Fruit fly (Drosophila melanogaster) whole organism, embryonic: ENCODE data around the gene ldbr.
A peak's percentile ranks its signal among the peaks of the same experiment; 100 is the strongest.

Source experiments
- Abd-B ChIP-seq: fragments of 200-800 bp; sonication (Bioruptor generic); optimal IDR thresholded peaks from 2 replicates; lab custom pipeline; 2018; ENCODE audit warnings: missing biosample characterization, mild to moderate bottlenecking, missing genetic modification characterization, moderate library complexity
- Atf-2 ChIP-seq: fragments of 200-800 bp; sonication (Bioruptor generic); optimal IDR thresholded peaks from 2 replicates; lab custom pipeline; 2016; ENCODE audit warnings: missing biosample characterization, missing genetic modification characterization
- CG11085 ChIP-seq: fragments of 200-800 bp; sonication (Bioruptor generic); IDR thresholded peaks from 2 replicates; pipeline ENCODE4 v1.3.6; 2022; ENCODE audit warnings: missing biosample characterization, missing genetic modification characterization
- CG12219 ChIP-seq: fragments of 200-800 bp; sonication (Bioruptor generic); optimal IDR thresholded peaks from 3 replicates; lab custom pipeline; 2018; ENCODE audit warnings: missing biosample characterization, mild to moderate bottlenecking, missing genetic modification characterization
- CG13424 ChIP-seq: fragments of 200-800 bp; sonication (Bioruptor generic); optimal IDR thresholded peaks from 2 replicates; lab custom pipeline; 2019; ENCODE audit warnings: missing biosample characterization, mild to moderate bottlenecking, missing genetic modification characterization, moderate library complexity
- CG14710 ChIP-seq: fragments of 200-800 bp; sonication (Bioruptor generic); optimal IDR thresholded peaks from 3 replicates; lab custom pipeline; 2019; ENCODE audit warnings: missing biosample characterization, mild to moderate bottlenecking, missing genetic modification characterization, moderate library complexity
- CG16813 ChIP-seq: fragments of 200-800 bp; sonication (Bioruptor generic); IDR thresholded peaks from 3 replicates; pipeline ENCODE4 v1.3.6; 2022; ENCODE audit warnings: missing biosample characterization, missing genetic modification characterization; ENCODE audit not compliant: partially characterized antibody
- CG17186 ChIP-seq: fragments of 200-800 bp; sonication (Bioruptor generic); optimal IDR thresholded peaks from 3 replicates; lab custom pipeline; 2017; ENCODE audit warnings: missing biosample characterization, missing genetic modification reagents, missing genetic modification characterization
- CG18619 ChIP-seq: fragments of 200-800 bp; sonication (Bioruptor generic); optimal IDR thresholded peaks from 3 replicates; lab custom pipeline; 2017; ENCODE audit warnings: missing biosample characterization, mild to moderate bottlenecking, missing genetic modification characterization
- CG2116 ChIP-seq: fragments of 200-800 bp; sonication (Bioruptor generic); optimal IDR thresholded peaks from 3 replicates; lab custom pipeline; 2018; ENCODE audit warnings: missing biosample characterization, mild to moderate bottlenecking, missing genetic modification characterization
- CG30020 ChIP-seq: fragments of 200-800 bp; optimal IDR thresholded peaks from 2 replicates; lab custom pipeline; 2019; ENCODE audit warnings: missing biosample characterization, mild to moderate bottlenecking, missing genetic modification characterization, moderate library complexity
- CG34224 ChIP-seq: fragments of 200-800 bp; sonication (Bioruptor generic); IDR thresholded peaks from 3 replicates; pipeline ENCODE4 v1.3.6; 2022; ENCODE audit warnings: missing biosample characterization, missing genetic modification characterization; ENCODE audit not compliant: partially characterized antibody
- CG34376 ChIP-seq: fragments of 200-800 bp; sonication (Bioruptor generic); optimal IDR thresholded peaks from 2 replicates; lab custom pipeline; 2018; ENCODE audit warnings: missing biosample characterization, mild to moderate bottlenecking, missing genetic modification characterization
- CG3726 ChIP-seq: fragments of 200-800 bp; sonication (Bioruptor generic); IDR thresholded peaks from 3 replicates; pipeline ENCODE4, ENCODE4 v1.3.6; 2022; ENCODE audit warnings: missing biosample characterization, missing genetic modification characterization
- CG3838 ChIP-seq: fragments of 200-800 bp; sonication (Bioruptor generic); optimal IDR thresholded peaks from 3 replicates; lab custom pipeline; 2016; ENCODE audit warnings: missing biosample characterization, missing genetic modification characterization
- CG4328 ChIP-seq: fragments of 200-800 bp; sonication (Bioruptor generic); optimal IDR thresholded peaks from 3 replicates; lab custom pipeline; 2017; ENCODE audit warnings: missing biosample characterization, missing genetic modification reagents, missing genetic modification characterization
- CG4360 ChIP-seq: fragments of 200-800 bp; sonication (Bioruptor generic); IDR thresholded peaks from 2 replicates; pipeline ENCODE4 v1.3.6; 2022; ENCODE audit warnings: missing biosample characterization, missing genetic modification characterization
- CG4707 ChIP-seq: fragments of 200-800 bp; sonication (Bioruptor generic); optimal IDR thresholded peaks from 2 replicates; lab custom pipeline; 2018; ENCODE audit warnings: missing biosample characterization, mild to moderate bottlenecking, missing genetic modification characterization, moderate library complexity
- CG5953 ChIP-seq: fragments of 200-800 bp; sonication (Bioruptor generic); IDR thresholded peaks from 2 replicates; pipeline ENCODE4 v1.3.6; 2022; ENCODE audit warnings: missing biosample characterization, missing genetic modification characterization
- CG6854 ChIP-seq: fragments of 200-800 bp; sonication (Bioruptor generic); optimal IDR thresholded peaks from 3 replicates; lab custom pipeline; 2017; ENCODE audit warnings: missing biosample characterization, mild to moderate bottlenecking, missing genetic modification characterization
- CG8924 ChIP-seq: fragments of 200-800 bp; optimal IDR thresholded peaks from 3 replicates; lab custom pipeline; 2019; ENCODE audit warnings: missing biosample characterization, mild to moderate bottlenecking, missing genetic modification characterization, moderate library complexity
- CrebB ChIP-seq: fragments of 200-800 bp; sonication (Bioruptor generic); optimal IDR thresholded peaks from 3 replicates; lab custom pipeline; 2018; ENCODE audit warnings: missing biosample characterization, mild to moderate bottlenecking, missing genetic modification characterization
- D19B ChIP-seq: fragments of 200-800 bp; sonication (Bioruptor generic); optimal IDR thresholded peaks from 2 replicates; lab custom pipeline; 2017; ENCODE audit warnings: missing biosample characterization, mild to moderate bottlenecking, missing genetic modification characterization
- Dek ChIP-seq: fragments of 200-800 bp; sonication (Bioruptor generic); optimal IDR thresholded peaks from 3 replicates; lab custom pipeline; 2019; ENCODE audit warnings: missing biosample characterization, mild to moderate bottlenecking, missing genetic modification characterization, moderate library complexity
- Dp ChIP-seq: fragments of 200-800 bp; sonication (Bioruptor generic); optimal IDR thresholded peaks from 2 replicates; lab custom pipeline; 2018; ENCODE audit warnings: missing biosample characterization, mild to moderate bottlenecking, missing genetic modification characterization, moderate library complexity
- Drgx ChIP-seq: fragments of 200-800 bp; sonication (Bioruptor generic); IDR thresholded peaks from 2 replicates; pipeline ENCODE4 v1.3.6; 2022; ENCODE audit warnings: missing biosample characterization, missing genetic modification characterization
- Fer3 ChIP-seq: fragments of 200-800 bp; sonication (Bioruptor generic); optimal IDR thresholded peaks from 2 replicates; lab custom pipeline; 2018; ENCODE audit warnings: missing biosample characterization, mild to moderate bottlenecking, missing genetic modification characterization, moderate library complexity
- HmgD ChIP-seq: fragments of 200-800 bp; sonication (Bioruptor generic); optimal IDR thresholded peaks from 3 replicates; lab custom pipeline; 2016; ENCODE audit warnings: missing biosample characterization, missing genetic modification characterization
- Hr3 ChIP-seq: fragments of 200-800 bp; sonication (Bioruptor generic); optimal IDR thresholded peaks from 3 replicates; lab custom pipeline; 2016; ENCODE audit warnings: missing biosample characterization, missing genetic modification characterization
- Lhr ChIP-seq: fragments of 200-800 bp; sonication (Bioruptor generic); optimal IDR thresholded peaks from 3 replicates; lab custom pipeline; 2017; ENCODE audit warnings: mild to moderate bottlenecking, missing biosample characterization, missing genetic modification reagents, missing genetic modification characterization
- Meics ChIP-seq: fragments of 200-800 bp; sonication (Bioruptor generic); optimal IDR thresholded peaks from 2 replicates; lab custom pipeline; 2017; ENCODE audit warnings: missing biosample characterization, mild to moderate bottlenecking, missing genetic modification characterization
- NC2β ChIP-seq: fragments of 200-800 bp; sonication (Bioruptor generic); optimal IDR thresholded peaks from 2 replicates; lab custom pipeline; 2016; ENCODE audit warnings: missing biosample characterization, missing genetic modification characterization
- Nf-YB ChIP-seq: fragments of 200-800 bp; sonication (Bioruptor generic); optimal IDR thresholded peaks from 3 replicates; lab custom pipeline; 2019; ENCODE audit warnings: missing biosample characterization, mild to moderate bottlenecking, missing genetic modification characterization, moderate library complexity
- Oaz ChIP-seq: fragments of 200-800 bp; sonication (Bioruptor generic); IDR thresholded peaks from 2 replicates; pipeline ENCODE4 v1.3.6; 2022; ENCODE audit warnings: missing biosample characterization, missing genetic modification characterization
- Rx ChIP-seq: fragments of 200-800 bp; sonication (Bioruptor generic); IDR thresholded peaks from 2 replicates; pipeline ENCODE4 v1.3.6; 2022; ENCODE audit warnings: missing biosample characterization, missing genetic modification characterization
- Sox102F ChIP-seq: fragments of 200-800 bp; sonication (Bioruptor generic); optimal IDR thresholded peaks from 2 replicates; lab custom pipeline; 2018; ENCODE audit warnings: missing biosample characterization, mild to moderate bottlenecking, missing genetic modification characterization, moderate library complexity
- Ssrp ChIP-seq: fragments of 200-800 bp; sonication (Bioruptor generic); optimal IDR thresholded peaks from 2 replicates; lab custom pipeline; 2018; ENCODE audit warnings: missing biosample characterization, mild to moderate bottlenecking, missing genetic modification characterization, moderate library complexity
- Stat92E ChIP-seq, 3 experiments: fragments of >200 bp in 2 of 3; fragments of 200-800 bp in 1 of 3; sonication (Bioruptor generic) in 1 of 3; optimal IDR thresholded peaks; 2 replicates each; lab custom pipeline; 2017 to 2019; ENCODE audit warnings: missing biosample characterization in 3 of 3, missing genetic modification characterization in 3 of 3, mild to moderate bottlenecking in 1 of 3, moderate library complexity in 1 of 3
- amos ChIP-seq: fragments of 200-800 bp; sonication (Bioruptor generic); IDR thresholded peaks from 2 replicates; pipeline ENCODE4 v1.3.6; 2022; ENCODE audit warnings: missing biosample characterization, missing genetic modification characterization; ENCODE audit not compliant: partially characterized antibody
- ap ChIP-seq: fragments of 200-800 bp; sonication (Bioruptor generic); IDR thresholded peaks from 2 replicates; pipeline ENCODE4 v1.3.6; 2022; ENCODE audit warnings: missing biosample characterization, missing genetic modification characterization
- crp ChIP-seq, 2 experiments: fragments of 200-800 bp; sonication (Bioruptor generic); optimal IDR thresholded peaks; 2 replicates in 1 of 2; 3 replicates in 1 of 2; lab custom pipeline; 2017; ENCODE audit warnings: missing biosample characterization in 2 of 2, missing genetic modification characterization in 2 of 2, mild to moderate bottlenecking in 1 of 2, moderate library complexity in 1 of 2
- dm ChIP-seq: fragments of 200-800 bp; sonication (Bioruptor generic); optimal IDR thresholded peaks from 3 replicates; lab custom pipeline; 2016; ENCODE audit warnings: missing biosample characterization, missing genetic modification characterization
- fd3F ChIP-seq: fragments of 200-800 bp; sonication (Bioruptor generic); optimal IDR thresholded peaks from 2 replicates; lab custom pipeline; 2018; ENCODE audit warnings: missing biosample characterization, mild to moderate bottlenecking, missing genetic modification characterization, moderate library complexity
- gsb ChIP-seq: fragments of 200-800 bp; sonication (Bioruptor generic); IDR thresholded peaks from 2 replicates; pipeline ENCODE4 v1.3.6; 2022; ENCODE audit warnings: missing biosample characterization, missing genetic modification characterization
- her ChIP-seq: fragments of 200-800 bp; sonication (Bioruptor generic); optimal IDR thresholded peaks from 2 replicates; lab custom pipeline; 2016; ENCODE audit warnings: missing biosample characterization, missing genetic modification characterization
- seq ChIP-seq: fragments of 200-800 bp; sonication (Bioruptor generic); IDR thresholded peaks from 2 replicates; pipeline ENCODE4 v1.3.6; 2022; ENCODE audit warnings: missing biosample characterization, missing genetic modification characterization
- stwl ChIP-seq: fragments of 200-800 bp; sonication (Bioruptor generic); optimal IDR thresholded peaks from 3 replicates; lab custom pipeline; 2018; ENCODE audit warnings: missing biosample characterization, mild to moderate bottlenecking, missing genetic modification characterization, moderate library complexity
- sug ChIP-seq: fragments of 200-800 bp; optimal IDR thresholded peaks from 2 replicates; lab custom pipeline; 2019; ENCODE audit warnings: missing biosample characterization, mild to moderate bottlenecking, missing genetic modification characterization, moderate library complexity
- tup ChIP-seq: fragments of 200-800 bp; sonication (Bioruptor generic); optimal IDR thresholded peaks from 2 replicates; lab custom pipeline; 2016; ENCODE audit warnings: missing biosample characterization, mild to moderate bottlenecking, missing genetic modification characterization, moderate library complexity
- wek ChIP-seq: fragments of 200-800 bp; sonication (Bioruptor generic); optimal IDR thresholded peaks from 3 replicates; lab custom pipeline; 2018; ENCODE audit warnings: missing biosample characterization, mild to moderate bottlenecking, missing genetic modification characterization, moderate library complexity

The ldbr gene

dm6 chr3L:8072720-8073119, 48.9 kb upstream of the ldbr start (continued):
- TF ChIP-seq CG34224 (no peak), Dek (tag; lab: Kevin White, UChicago) (no peak), amos (GFP tag; lab: Robert Waterston, UW) (no peak), CG34376 (peak; percentile 25), Nf-YB (GFP tag; lab: Kevin White, UChicago) (no peak), CG12219 (GFP tag; lab: Kevin White, UChicago) (no peak), Abd-B (peak; percentile 63), CG8924 (tag; lab: Kevin White, UChicago) (peak; percentile 12), ap (GFP tag; lab: Robert Waterston, UW) (peak; percentile 50; the same call in 1 of the 2 replicates), her (GFP tag; lab: Kevin White, UChicago) (no peak), seq (peak; percentile 36; the same call in 1 of the 2 replicates), HmgD (GFP tag; lab: Kevin White, UChicago) (no peak), Stat92E (GFP tag; optimal IDR thresholded peaks at IDR 0.05; lab: Kevin White, UChicago) (no peak), stwl (tag; lab: Kevin White, UChicago) (no peak), CG11085 (peak; percentile 47; the same call in 1 of the 2 replicates), sug (tag; lab: Kevin White, UChicago) (no peak), CG3838 (no peak), CrebB (no peak), CG6854 (peak; percentile 12), tup (GFP tag; lab: Kevin White, UChicago) (no peak), CG2116 (GFP tag; lab: Kevin White, UChicago) (no peak), Lhr (GFP tag; lab: Kevin White, UChicago) (no peak), wek (GFP tag; lab: Kevin White, UChicago) (no peak), Dp (GFP tag; lab: Kevin White, UChicago) (no peak), gsb (peak; percentile 51; the same call in 1 of the 2 replicates), Drgx (GFP tag; lab: Robert Waterston, UW) (peak; percentile 75), Hr3 (GFP tag; lab: Kevin White, UChicago) (peak; percentile 10), NC2β (GFP tag; lab: Kevin White, UChicago) (no peak), CG30020 (tag; lab: Kevin White, UChicago) (no peak), CG16813 (GFP tag; lab: Robert Waterston, UW) (no peak), CG18619 (GFP tag; lab: Kevin White, UChicago) (peak; percentile 40), CG13424 (tag; lab: Kevin White, UChicago) (peak; percentile 28), CG4328 (GFP tag; lab: Kevin White, UChicago) (peak; percentile 15), CG4707 (GFP tag; lab: Kevin White, UChicago) (no peak), CG5953 (GFP tag; lab: Robert Waterston, UW) (peak; percentile 32; the same call in 1 of the 2 replicates), crp (GFP tag; optimal IDR thresholded peaks at IDR 0.05; lab: Kevin White, UChicago) (no peak), fd3F (GFP tag; lab: Kevin White, UChicago) (no peak), CG14710 (peak; percentile 64), dm (GFP tag; lab: Kevin White, UChicago) (no peak), Meics (GFP tag; lab: Kevin White, UChicago) (peak; percentile 63), Sox102F (peak; percentile 50), Atf-2 (no peak), Rx (GFP tag; lab: Robert Waterston, UW) (peak; percentile 54), Fer3 (tag; lab: Kevin White, UChicago) (peak; percentile 72), CG4360 (GFP tag; lab: Robert Waterston, UW) (peak; percentile 55; the same call in 1 of the 2 replicates), CG3726 (GFP tag; lab: Robert Waterston, UW) (no peak), CG17186 (peak; percentile 23), D19B (GFP tag; lab: Kevin White, UChicago) (no peak), Oaz (0 out of 2 replicates have a peak, but pooled peaks have one; percentile 32), Ssrp (tag; lab: Kevin White, UChicago) (no peak)
